Worm (Caenorhabditis elegans): ENCODE data around the gene ggtb-1.

ggtb-1 gene

ce11 chrIII:7124364-7124763, 9.2 kb upstream of the ggtb-1 start, which contains the start of gene B0280.2:
TSS of gene B0280.2 (plus strand) at chrIII:7124664.
- TF ChIP-seq dmd-8 (GFP tag; IDR thresholded peaks at IDR 0.05) (no peak), dmd-6 (GFP tag; IDR thresholded peaks at IDR 0.05) (no peak), ctbp-1 (GFP tag; IDR thresholded peaks at IDR 0.05) (no peak), lir-3 (tag; optimal IDR thresholded peaks at IDR 0.05) (no peak), Y48G9A.11 (GFP tag; IDR thresholded peaks at IDR 0.05) (no peak), D1046.2 (GFP tag; IDR thresholded peaks at IDR 0.05) (no peak)

ce11 chrIII:7128601-7129000, 5.0 kb upstream of the ggtb-1 start, which contains the start of gene viro-2:
TSS of gene viro-2 (plus strand) at chrIII:7128901.
- peak; percentile 50 for TF ChIP-seq dmd-6 (GFP tag; IDR thresholded peaks at IDR 0.05)

ce11 chrIII:7136015-7136414, 2.4 kb downstream of the ggtb-1 start, which contains the start of gene B0280.17:
TSS of gene B0280.17 (minus strand) at chrIII:7136115.
- TF ChIP-seq mxl-2 (GFP tag; conservative IDR thresholded peaks at IDR 0.05) = no peak

- no peak for TF ChIP-seq dmd-9 (GFP tag; IDR thresholded peaks at IDR 0.05)
- TF ChIP-seq D1046.2 (GFP tag; IDR thresholded peaks at IDR 0.05) = no peak
- TF ChIP-seq snpc-4 (tag; optimal IDR thresholded peaks at IDR 0.05) = no peak
- TF ChIP-seq daf-8 (GFP tag; IDR thresholded peaks at IDR 0.05) = no peak
- no peak for TF ChIP-seq Y105C5A.15 (GFP tag; IDR thresholded peaks at IDR 0.05)
These were observed 4.6 kb downstream of the ggtb-1 start, which contains the start of gene B0280.11 for ce11 chrIII:7138178-7138577. TSS of gene B0280.11 (minus strand) at chrIII:7138278.

ce11 chrIII:7140228-7140710, 6.7 kb downstream of the ggtb-1 start:
- TF ChIP-seq lsy-2 (tag; optimal IDR thresholded peaks at IDR 0.05) = peak in 1 of 2 experiments; percentile 56
- peak; percentile 66 for TF ChIP-seq F49E8.2 (tag; optimal IDR thresholded peaks at IDR 0.05; ENCODE audit: borderline replicate concordance)
- no peak for TF ChIP-seq daf-16 (GFP tag; optimal IDR thresholded peaks at IDR 0.05)
- peak; percentile 25 for TF ChIP-seq daf-16 (tag; optimal IDR thresholded peaks at IDR 0.05)
- peak; percentile 88 for TF ChIP-seq T26A8.4 (GFP tag; IDR thresholded peaks at IDR 0.05)
- TF ChIP-seq lin-39 (tag; optimal IDR thresholded peaks at IDR 0.05) = no peak
- TF ChIP-seq arid-1 (GFP tag; conservative IDR thresholded peaks at IDR 0.05) = peak; percentile 53
- TF ChIP-seq dve-1 (tag; optimal IDR thresholded peaks at IDR 0.05; ENCODE audit: insufficient read depth) = peak; percentile 28
- peak; percentile 12 for TF ChIP-seq dpl-1 (GFP tag; optimal IDR thresholded peaks at IDR 0.05)
- TF ChIP-seq nhr-41 (GFP tag; IDR thresholded peaks at IDR 0.05) = no peak
- TF ChIP-seq duxl-1 (tag; optimal IDR thresholded peaks at IDR 0.05; ENCODE audit: poor library complexity) = peak; percentile 23
- peak; percentile 32 for TF ChIP-seq hlh-30 (tag; optimal IDR thresholded peaks at IDR 0.05; ENCODE audit: insufficient read depth)
- no peak for TF ChIP-seq daf-12 (tag; optimal IDR thresholded peaks at IDR 0.05)
- peak; percentile 33 for TF ChIP-seq hlh-11 (tag; optimal IDR thresholded peaks at IDR 0.05)
- TF ChIP-seq F10B5.3 (tag; optimal IDR thresholded peaks at IDR 0.05) = peak; percentile 24
- TF ChIP-seq dmd-8 (GFP tag; IDR thresholded peaks at IDR 0.05) = peak; percentile 68; the same call in 1 of the 2 replicates
- peak; percentile 50; the same call in 1 of the 2 replicates for TF ChIP-seq snpc-1.2 (GFP tag; IDR thresholded peaks at IDR 0.05)
- peak; percentile 56 for TF ChIP-seq lin-38 (GFP tag; IDR thresholded peaks at IDR 0.05)
- peak; percentile 80 for TF ChIP-seq mdt-29 (GFP tag; IDR thresholded peaks at IDR 0.05)
- peak; percentile 79 for TF ChIP-seq aha-1 (tag)
- TF ChIP-seq mes-2 (tag; optimal IDR thresholded peaks at IDR 0.05; ENCODE audit: poor library complexity, severe bottlenecking) = peak; percentile 71
- TF ChIP-seq egl-43 (GFP tag; IDR thresholded peaks at IDR 0.05) = peak; percentile 60; the same call in 1 of the 2 replicates
- peak; percentile 35 for TF ChIP-seq unc-130 (GFP tag; optimal IDR thresholded peaks at IDR 0.05)
- no peak for TF ChIP-seq vab-7 (GFP tag; IDR thresholded peaks at IDR 0.05)
- TF ChIP-seq Y48G9A.11 (GFP tag; IDR thresholded peaks at IDR 0.05) = peak; percentile 68
- no peak for TF ChIP-seq lin-13 (GFP tag; optimal IDR thresholded peaks at IDR 0.05)
- TF ChIP-seq daf-19 (GFP tag; conservative IDR thresholded peaks at IDR 0.05) = 0 out of 2 replicates have a peak, but pooled peaks have one; percentile 34
- peak; percentile 82 for TF ChIP-seq snpc-4 (tag; optimal IDR thresholded peaks at IDR 0.05)
- peak; percentile 57 for TF ChIP-seq nhr-102 (tag; optimal IDR thresholded peaks at IDR 0.05)
- peak; percentile 69 for TF ChIP-seq ama-1 (optimal IDR thresholded peaks at IDR 0.05)
- TF ChIP-seq mxl-3 (GFP tag; optimal IDR thresholded peaks at IDR 0.05) = no peak

Measured in whole organism, L4 larva.